Worm (Caenorhabditis elegans) whole organism, young adult: ENCODE results near the gene dgk-3.

ENCODE experiments used
- F57C9.4 ChIP-seq: sonication (generic microtip); optimal IDR thresholded peaks from 2 replicates; lab custom pipeline; 2017; ENCODE audit warnings: mild to moderate bottlenecking, missing genetic modification characterization, missing compliant biosample characterization
- Y53F4B.3 ChIP-seq: fragments of 200-800 bp; sonication (Bioruptor generic); IDR thresholded peaks from 2 replicates; pipeline ENCODE4 v1.3.6; 2022; ENCODE audit warnings: missing genetic modification reagents, missing genetic modification characterization, missing compliant biosample characterization
- ama-1 ChIP-seq, 3 experiments: fragments of 150-350 bp in 1 of 3; sonication (generic microtip) in 2 of 3; optimal IDR thresholded peaks; 2 replicates each; lab custom pipeline; 2014 to 2018; ENCODE audit warnings: missing biosample characterization in 2 of 3, missing genetic modification characterization in 2 of 3, missing genetic modification reagents in 2 of 3
- atf-7 ChIP-seq: sonication (generic microtip); optimal IDR thresholded peaks from 2 replicates; lab custom pipeline; 2017; ENCODE audit warnings: mild to moderate bottlenecking, missing genetic modification characterization, missing compliant biosample characterization
- nhr-179 ChIP-seq: sonication (generic microtip); optimal IDR thresholded peaks from 2 replicates; lab custom pipeline; 2016; ENCODE audit warnings: mild to moderate bottlenecking, missing genetic modification characterization, missing compliant biosample characterization
- pha-4 ChIP-seq: fragments of 150-350 bp; sonication (generic microtip); optimal IDR thresholded peaks from 2 replicates; lab custom pipeline; 2014; ENCODE audit warnings: missing biosample characterization, missing genetic modification reagents, missing genetic modification characterization
- repo-1 ChIP-seq: sonication (generic microtip); optimal IDR thresholded peaks from 2 replicates; lab custom pipeline; 2017; ENCODE audit warnings: mild to moderate bottlenecking, missing genetic modification characterization, missing compliant biosample characterization
- unc-62 ChIP-seq: fragments of 150-350 bp; optimal IDR thresholded peaks from 2 replicates; lab custom pipeline; 2014; ENCODE audit warnings: missing biosample characterization, missing genetic modification reagents, missing genetic modification characterization

ce11 chrIII:9154766-9155165 lies 8.1 kb upstream of the dgk-3 start, which contains the start of gene irld-34:
- TF ChIP-seq atf-7 (tag; lab: Kevin White, UChicago): no peak
- TF ChIP-seq nhr-179 (tag; lab: Kevin White, UChicago): no peak
- TF ChIP-seq unc-62 (GFP tag; lab: Kevin White, UChicago): no peak
- TF ChIP-seq F57C9.4: no peak
- no peak for TF ChIP-seq repo-1 (tag; lab: Kevin White, UChicago)
- no peak for TF ChIP-seq Y53F4B.3
- no peak for TF ChIP-seq ama-1 (optimal IDR thresholded peaks at IDR 0.05; lab: Kevin White, UChicago)
- TF ChIP-seq ama-1 (GFP tag; optimal IDR thresholded peaks at IDR 0.05; lab: Kevin White, UChicago): no peak
- no peak for TF ChIP-seq pha-4
